Worm (Caenorhabditis elegans) whole organism, L4 larva: ENCODE data around the gene mvb-12.

Experiments used
- ctbp-1 ChIP-seq: fragments of 200-800 bp; sonication (Bioruptor generic); IDR thresholded peaks from 2 replicates; pipeline ENCODE4 v1.3.6; 2022; ENCODE audit warnings: missing genetic modification reagents, missing genetic modification characterization, missing compliant biosample characterization
- dpl-1 ChIP-seq: fragments of 150-350 bp; optimal IDR thresholded peaks from 2 replicates; lab custom pipeline; 2014; ENCODE audit warnings: missing biosample characterization, missing genetic modification reagents, missing genetic modification characterization
- lin-13 ChIP-seq: fragments of 150-350 bp; optimal IDR thresholded peaks from 2 replicates; lab custom pipeline; 2014; ENCODE audit warnings: missing biosample characterization, missing genetic modification reagents, missing genetic modification characterization
- mep-1 ChIP-seq: fragments of 150-350 bp; sonication (generic microtip); optimal IDR thresholded peaks from 3 replicates; lab custom pipeline; 2014; ENCODE audit warnings: missing biosample characterization, missing genetic modification characterization
- nhr-11 ChIP-seq: fragments of 150-350 bp; optimal IDR thresholded peaks from 2 replicates; lab custom pipeline; 2014; ENCODE audit warnings: missing biosample characterization, missing genetic modification characterization

DNA sequence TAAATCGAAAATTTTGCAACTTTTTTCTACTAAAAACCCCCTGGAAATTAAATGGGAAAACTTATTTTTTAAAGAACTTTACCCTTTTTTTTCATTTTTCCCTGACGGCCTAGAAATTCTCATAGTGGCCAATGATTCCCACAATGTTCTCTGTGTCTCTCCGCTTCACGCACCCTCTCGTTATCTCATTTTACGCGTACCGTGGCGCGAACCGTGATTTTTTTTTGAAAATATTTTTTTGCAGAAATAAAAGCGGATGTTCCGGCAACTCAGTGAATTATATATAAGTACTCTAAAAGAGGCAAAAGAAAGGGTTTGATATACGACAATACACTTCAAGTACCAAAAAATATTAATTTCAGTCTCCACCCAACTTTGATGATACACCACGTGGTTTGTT is 16.1 kb downstream of the mvb-12 start, which contains the start of gene C06A6.2:
- TF ChIP-seq ctbp-1 (GFP tag; lab: Robert Waterston, UW) (no peak), dpl-1 (GFP tag; lab: Kevin White, UChicago) (no peak), nhr-11 (no peak), mep-1 (tag; lab: Kevin White, UChicago) (no peak), lin-13 (GFP tag; lab: Kevin White, UChicago) (no peak)
